Fruit fly (Drosophila melanogaster) whole organism, embryonic: ENCODE results near the gene bbg.

Experiments
- BEAF-32 ChIP-seq: fragments of 200-800 bp; sonication (Bioruptor generic); optimal IDR thresholded peaks from 3 replicates; lab custom pipeline; 2017; ENCODE audit warnings: missing biosample characterization, missing genetic modification characterization, mild to moderate bottlenecking, moderate library complexity, missing genetic modification reagents
- CG10321 ChIP-seq: fragments of 200-800 bp; sonication (Bioruptor generic); IDR thresholded peaks from 2 replicates; pipeline ENCODE4 v1.3.6; 2022; ENCODE audit warnings: missing biosample characterization, missing genetic modification characterization
- CG12942 ChIP-seq: fragments of 200-800 bp; sonication (Bioruptor generic); optimal IDR thresholded peaks from 3 replicates; lab custom pipeline; 2016; ENCODE audit warnings: missing biosample characterization, missing genetic modification characterization
- CG14667 ChIP-seq: fragments of 200-800 bp; sonication (Bioruptor generic); IDR thresholded peaks from 2 replicates; pipeline ENCODE4 v1.3.6; 2022; ENCODE audit warnings: missing biosample characterization, missing genetic modification characterization
- CG14965 ChIP-seq: fragments of 200-800 bp; sonication (Bioruptor generic); optimal IDR thresholded peaks from 2 replicates; lab custom pipeline; 2016; ENCODE audit warnings: missing biosample characterization, missing genetic modification characterization, borderline replicate concordance
- CG15479 ChIP-seq: fragments of 200-800 bp; sonication (Bioruptor generic); optimal IDR thresholded peaks from 3 replicates; lab custom pipeline; 2019; ENCODE audit warnings: missing biosample characterization, mild to moderate bottlenecking, missing genetic modification characterization, moderate library complexity
- CG2116 ChIP-seq: fragments of 200-800 bp; sonication (Bioruptor generic); optimal IDR thresholded peaks from 3 replicates; lab custom pipeline; 2018; ENCODE audit warnings: missing biosample characterization, mild to moderate bottlenecking, missing genetic modification characterization
- CG2202 ChIP-seq: fragments of 200-800 bp; sonication (Bioruptor generic); optimal IDR thresholded peaks from 2 replicates; lab custom pipeline; 2018; ENCODE audit warnings: missing biosample characterization, mild to moderate bottlenecking, missing genetic modification characterization
- CG34224 ChIP-seq: fragments of 200-800 bp; sonication (Bioruptor generic); IDR thresholded peaks from 3 replicates; pipeline ENCODE4 v1.3.6; 2022; ENCODE audit warnings: missing biosample characterization, missing genetic modification characterization; ENCODE audit not compliant: partially characterized antibody
- CG3995 ChIP-seq: fragments of 200-800 bp; sonication (Bioruptor generic); optimal IDR thresholded peaks from 3 replicates; lab custom pipeline; 2016; ENCODE audit warnings: missing biosample characterization, missing genetic modification characterization
- CG7987 ChIP-seq: fragments of 200-800 bp; sonication (Bioruptor generic); optimal IDR thresholded peaks from 2 replicates; lab custom pipeline; 2018; ENCODE audit warnings: missing biosample characterization, mild to moderate bottlenecking, missing genetic modification characterization, moderate library complexity
- Dbx ChIP-seq: fragments of 200-800 bp; sonication (Bioruptor generic); IDR thresholded peaks from 3 replicates; pipeline ENCODE4 v1.3.6; 2022; ENCODE audit warnings: missing biosample characterization, missing genetic modification characterization
- Deaf1 ChIP-seq: fragments of 200-800 bp; optimal IDR thresholded peaks from 3 replicates; lab custom pipeline; 2019; ENCODE audit warnings: missing biosample characterization, mild to moderate bottlenecking, missing genetic modification characterization, moderate library complexity
- Dip2 ChIP-seq: fragments of 200-800 bp; sonication (Bioruptor generic); IDR thresholded peaks from 2 replicates; pipeline ENCODE4 v1.3.6; 2022; ENCODE audit warnings: missing biosample characterization, missing genetic modification characterization
- Ets65A ChIP-seq: fragments of 200-800 bp; sonication (Bioruptor generic); peaks from one replicate; lab custom pipeline; 2016; ENCODE audit warnings: missing biosample characterization, missing genetic modification characterization
- H2.0 ChIP-seq: fragments of 200-800 bp; sonication (Bioruptor generic); IDR thresholded peaks from 2 replicates; pipeline ENCODE4 v1.3.6; 2022; ENCODE audit warnings: missing biosample characterization, missing genetic modification characterization
- Hand ChIP-seq: fragments of 200-800 bp; sonication (Bioruptor generic); optimal IDR thresholded peaks from 2 replicates; lab custom pipeline; 2017; ENCODE audit warnings: mild to moderate bottlenecking, missing biosample characterization, missing genetic modification reagents, missing genetic modification characterization
- HmgD ChIP-seq: fragments of 200-800 bp; sonication (Bioruptor generic); optimal IDR thresholded peaks from 3 replicates; lab custom pipeline; 2016; ENCODE audit warnings: missing biosample characterization, missing genetic modification characterization
- Nf-YB ChIP-seq: fragments of 200-800 bp; sonication (Bioruptor generic); optimal IDR thresholded peaks from 3 replicates; lab custom pipeline; 2019; ENCODE audit warnings: missing biosample characterization, mild to moderate bottlenecking, missing genetic modification characterization, moderate library complexity
- Nf-YC ChIP-seq: fragments of 200-800 bp; optimal IDR thresholded peaks from 3 replicates; lab custom pipeline; 2019; ENCODE audit warnings: missing biosample characterization, mild to moderate bottlenecking, missing genetic modification characterization, moderate library complexity
- NfI ChIP-seq: fragments of 200-800 bp; sonication (Bioruptor generic); optimal IDR thresholded peaks from 3 replicates; lab custom pipeline; 2018; ENCODE audit warnings: missing biosample characterization, mild to moderate bottlenecking, missing genetic modification characterization, moderate library complexity
- Opbp ChIP-seq: fragments of 200-800 bp; sonication (Bioruptor generic); IDR thresholded peaks from 3 replicates; pipeline ENCODE4 v1.3.6; 2022; ENCODE audit warnings: missing biosample characterization, missing genetic modification characterization; ENCODE audit not compliant: partially characterized antibody
- Sry-δ ChIP-seq: fragments of 200-800 bp; sonication (Bioruptor generic); optimal IDR thresholded peaks from 2 replicates; lab custom pipeline; 2016; ENCODE audit warnings: missing biosample characterization, missing genetic modification characterization
- abd-A ChIP-seq: fragments of 200-800 bp; sonication (Bioruptor generic); optimal IDR thresholded peaks from 3 replicates; lab custom pipeline; 2019; ENCODE audit warnings: missing biosample characterization, mild to moderate bottlenecking, missing genetic modification characterization, moderate library complexity
- ase ChIP-seq: fragments of 200-800 bp; sonication (Bioruptor generic); IDR thresholded peaks from 3 replicates; pipeline ENCODE4 v1.3.6; 2022; ENCODE audit warnings: missing biosample characterization, missing genetic modification characterization
- bbx ChIP-seq: fragments of 200-800 bp; sonication (Bioruptor generic); IDR thresholded peaks from 2 replicates; pipeline ENCODE4 v1.3.6; 2022; ENCODE audit warnings: missing biosample characterization, missing genetic modification characterization; ENCODE audit not compliant: partially characterized antibody
- crp ChIP-seq, 2 experiments: fragments of 200-800 bp; sonication (Bioruptor generic); optimal IDR thresholded peaks; 2 replicates in 1 of 2; 3 replicates in 1 of 2; lab custom pipeline; 2017; ENCODE audit warnings: missing biosample characterization in 2 of 2, missing genetic modification characterization in 2 of 2, mild to moderate bottlenecking in 1 of 2, moderate library complexity in 1 of 2
- esg ChIP-seq: fragments of 200-800 bp; sonication (Bioruptor generic); conservative IDR thresholded peaks from 2 replicates; pipeline ENCODE4 v1.3.6; 2022; ENCODE audit warnings: missing biosample characterization, missing genetic modification characterization
- ewg ChIP-seq: fragments of 200-800 bp; sonication (Bioruptor generic); optimal IDR thresholded peaks from 3 replicates; lab custom pipeline; 2017; ENCODE audit warnings: mild to moderate bottlenecking, missing biosample characterization, missing genetic modification reagents, missing genetic modification characterization
- exex ChIP-seq: fragments of 200-800 bp; sonication (Bioruptor generic); optimal IDR thresholded peaks from 4 replicates; lab custom pipeline; 2018; ENCODE audit warnings: missing biosample characterization, mild to moderate bottlenecking, missing genetic modification characterization, moderate library complexity
- fd102C ChIP-seq: fragments of 200-800 bp; sonication (Bioruptor generic); optimal IDR thresholded peaks from 2 replicates; lab custom pipeline; 2018; ENCODE audit warnings: missing biosample characterization, mild to moderate bottlenecking, missing genetic modification characterization, moderate library complexity
- kay ChIP-seq: fragments of 200-800 bp; sonication (Bioruptor generic); optimal IDR thresholded peaks from 2 replicates; lab custom pipeline; 2016; ENCODE audit warnings: missing biosample characterization, missing genetic modification characterization
- lbe ChIP-seq: fragments of 200-800 bp; sonication (Bioruptor generic); optimal IDR thresholded peaks from 2 replicates; lab custom pipeline; 2016; ENCODE audit warnings: missing biosample characterization, mild to moderate bottlenecking, missing genetic modification characterization
- luna ChIP-seq: fragments of 200-800 bp; sonication (Bioruptor generic); optimal IDR thresholded peaks from 2 replicates; lab custom pipeline; 2016; ENCODE audit warnings: missing biosample characterization, missing genetic modification characterization
- nerfin-1 ChIP-seq: fragments of 200-800 bp; sonication (Bioruptor generic); optimal IDR thresholded peaks from 3 replicates; lab custom pipeline; 2019; ENCODE audit warnings: missing biosample characterization, mild to moderate bottlenecking, missing genetic modification characterization, moderate library complexity
- onecut ChIP-seq: fragments of 200-800 bp; sonication (Bioruptor generic); IDR thresholded peaks from 2 replicates; pipeline ENCODE4 v1.3.6; 2022; ENCODE audit warnings: missing biosample characterization, missing genetic modification characterization
- org-1 ChIP-seq: fragments of 200-800 bp; sonication (Bioruptor generic); optimal IDR thresholded peaks from 2 replicates; lab custom pipeline; 2017; ENCODE audit warnings: missing biosample characterization, missing genetic modification characterization
- pfk ChIP-seq: fragments of 200-800 bp; sonication (Bioruptor generic); optimal IDR thresholded peaks from 2 replicates; lab custom pipeline; 2018; ENCODE audit warnings: missing biosample characterization, mild to moderate bottlenecking, missing genetic modification characterization, moderate library complexity
- prd ChIP-seq, 3 experiments: fragments of >200 bp in 2 of 3; fragments of 200-800 bp in 1 of 3; sonication (Bioruptor generic) in 1 of 3; optimal IDR thresholded peaks in 2 of 3; IDR thresholded peaks in 1 of 3; 2 replicates in 2 of 3; 3 replicates in 1 of 3; pipeline versions ENCODE4 v1.3.6 to Lab custom; 2017 to 2022; ENCODE audit warnings: missing biosample characterization in 1 of 3, missing genetic modification characterization in 1 of 3
- psq ChIP-seq: fragments of 200-800 bp; sonication (Bioruptor generic); optimal IDR thresholded peaks from 2 replicates; lab custom pipeline; 2017; ENCODE audit warnings: missing biosample characterization, missing genetic modification characterization
- schlank ChIP-seq: fragments of 200-800 bp; sonication (Bioruptor generic); optimal IDR thresholded peaks from 2 replicates; lab custom pipeline; 2018; ENCODE audit warnings: missing biosample characterization, mild to moderate bottlenecking, missing genetic modification characterization
- seq ChIP-seq: fragments of 200-800 bp; sonication (Bioruptor generic); IDR thresholded peaks from 2 replicates; pipeline ENCODE4 v1.3.6; 2022; ENCODE audit warnings: missing biosample characterization, missing genetic modification characterization
- sna ChIP-seq: fragments of 200-800 bp; sonication (Bioruptor generic); IDR thresholded peaks from 2 replicates; pipeline ENCODE4 v1.3.6; 2022; ENCODE audit warnings: missing biosample characterization, missing genetic modification characterization; ENCODE audit not compliant: partially characterized antibody
- tll ChIP-seq, 2 experiments: fragments of 200-800 bp in 1 of 2; fragments of >200 bp in 1 of 2; sonication (Bioruptor generic) in 1 of 2; optimal IDR thresholded peaks; 2 replicates each; lab custom pipeline; 2017 to 2019; ENCODE audit warnings: missing biosample characterization in 2 of 2, missing genetic modification characterization in 2 of 2, mild to moderate bottlenecking in 1 of 2, moderate library complexity in 1 of 2
- tup ChIP-seq: fragments of 200-800 bp; sonication (Bioruptor generic); optimal IDR thresholded peaks from 2 replicates; lab custom pipeline; 2016; ENCODE audit warnings: missing biosample characterization, mild to moderate bottlenecking, missing genetic modification characterization, moderate library complexity
- tx ChIP-seq: fragments of 200-800 bp; sonication (Bioruptor generic); optimal IDR thresholded peaks from 2 replicates; lab custom pipeline; 2016; ENCODE audit warnings: missing biosample characterization, missing genetic modification characterization
- z ChIP-seq: fragments of 200-800 bp; sonication (Bioruptor generic); IDR thresholded peaks from 3 replicates; pipeline ENCODE4 v1.3.6; 2022; ENCODE audit warnings: missing biosample characterization, missing genetic modification characterization

Gene bbg

DNA sequence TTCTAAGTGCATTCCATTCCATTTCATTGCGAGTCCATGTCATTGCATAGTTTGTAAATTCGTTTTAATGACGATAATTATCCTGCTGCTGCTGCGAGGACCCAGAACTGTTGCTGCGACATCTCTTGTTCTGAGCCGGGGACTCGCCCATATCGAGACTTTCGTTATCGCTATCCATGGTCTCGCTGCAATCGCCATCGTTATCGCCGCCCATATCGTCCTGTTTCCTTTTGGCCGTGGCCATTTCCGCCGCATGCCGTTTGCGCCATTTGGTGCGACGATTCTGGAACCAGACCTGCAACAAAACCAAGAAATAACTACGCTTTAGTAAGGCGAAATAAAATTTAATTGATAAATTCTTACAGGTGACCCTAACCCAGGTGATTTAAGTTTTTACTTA, 47.7 kb upstream of the bbg start:
- TF ChIP-seq ase (no peak), Dip2 (GFP tag; lab: Robert Waterston, UW) (no peak), Opbp (GFP tag; lab: Robert Waterston, UW) (0 out of 3 replicates have a peak, but pooled peaks have one; percentile 10), Ets65A (GFP tag; lab: Kevin White, UChicago) (peak; percentile 74), CG15479 (peak; percentile 67)
- TF ChIP-seq, all 482 proteins: peak for 3

DNA sequence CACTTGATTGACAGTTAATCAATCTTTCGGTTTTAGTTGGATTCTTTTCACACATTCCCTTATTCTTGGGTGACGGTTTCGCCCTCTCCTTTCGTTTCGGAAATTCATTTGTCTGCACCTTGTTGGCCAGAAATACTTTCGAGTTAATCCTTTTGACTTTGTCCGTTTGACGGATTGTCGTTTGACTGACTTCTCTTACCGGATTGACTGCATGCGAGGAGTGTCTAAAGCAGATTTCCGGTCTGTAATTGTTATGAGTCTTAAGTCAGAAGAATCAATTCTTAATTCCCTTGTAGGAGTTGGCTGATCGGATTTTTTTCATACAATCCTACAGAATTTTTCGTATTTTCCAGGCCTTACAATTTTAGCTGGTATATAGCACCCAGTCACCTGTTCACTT, 46.7 kb upstream of the bbg start:
- TF ChIP-seq BEAF-32 (GFP tag; lab: Kevin White, UChicago) (no peak), Ets65A (GFP tag; lab: Kevin White, UChicago) (peak; percentile 85), Hand (no peak), CG2202 (tag; lab: Kevin White, UChicago) (no peak), sna (GFP tag; lab: Robert Waterston, UW) (no peak), Dbx (GFP tag; lab: Robert Waterston, UW) (no peak), Sry-δ (GFP tag; lab: Kevin White, UChicago) (no peak), seq (GFP tag; lab: Robert Waterston, UW) (no peak), fd102C (GFP tag; lab: Kevin White, UChicago) (no peak), CG7987 (GFP tag; lab: Kevin White, UChicago) (no peak), schlank (tag; lab: Kevin White, UChicago) (no peak), CG12942 (GFP tag; lab: Kevin White, UChicago) (no peak), tll (GFP tag; optimal IDR thresholded peaks at IDR 0.05; lab: Kevin White, UChicago) (peak in 1 of 2 experiments; percentile 96), crp (GFP tag; optimal IDR thresholded peaks at IDR 0.05; lab: Kevin White, UChicago) (no peak), lbe (GFP tag; lab: Kevin White, UChicago) (no peak), Deaf1 (tag; lab: Kevin White, UChicago) (no peak), tx (GFP tag; lab: Kevin White, UChicago) (no peak)

DNA sequence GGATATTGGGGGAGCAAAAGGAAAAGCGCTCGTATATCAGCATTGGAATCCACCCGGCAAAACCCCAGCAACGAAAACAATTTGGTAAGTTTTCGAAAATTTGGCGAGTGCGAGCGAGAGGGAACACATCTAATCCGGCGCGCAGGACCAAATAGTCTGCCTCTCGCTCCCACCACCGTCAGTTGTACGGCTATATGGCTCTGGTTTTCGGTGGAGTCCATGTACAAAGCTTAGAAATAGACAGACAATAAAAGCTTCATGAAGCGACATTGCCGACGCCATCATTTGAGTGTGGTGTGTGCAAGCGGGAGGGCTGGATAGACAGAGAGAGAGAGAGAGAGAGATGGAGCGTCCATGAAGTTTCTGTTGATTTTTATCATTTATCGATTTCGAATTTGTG, 44.2 kb upstream of the bbg start:
- no peak for TF ChIP-seq HmgD
- TF ChIP-seq z (GFP tag; lab: Robert Waterston, UW), result peak; percentile 73; the same call in 2 of the 3 replicates
- no peak for TF ChIP-seq exex (tag; lab: Kevin White, UChicago)
- peak; percentile 90 for TF ChIP-seq Nf-YC (tag; lab: Kevin White, UChicago)
- TF ChIP-seq NfI (GFP tag; lab: Kevin White, UChicago), result no peak
- TF ChIP-seq CG2116, result no peak
- peak; percentile 74 for TF ChIP-seq onecut (GFP tag; lab: Robert Waterston, UW)
- peak; percentile 69 for TF ChIP-seq CG10321 (GFP tag; lab: Robert Waterston, UW)
- TF ChIP-seq nerfin-1 (tag; lab: Kevin White, UChicago), result peak; percentile 47
- no peak for TF ChIP-seq prd (optimal IDR thresholded peaks at IDR 0.05; lab: Kevin White, UChicago)
- TF ChIP-seq prd (GFP tag; IDR thresholded peaks at IDR 0.05; lab: Robert Waterston, UW), result no peak
- no peak for TF ChIP-seq luna
- no peak for TF ChIP-seq tup (GFP tag; lab: Kevin White, UChicago)
- peak; percentile 43 for TF ChIP-seq pfk (GFP tag; lab: Kevin White, UChicago)
- TF ChIP-seq CG3995 (GFP tag; lab: Kevin White, UChicago), result no peak
- peak; percentile 91 for TF ChIP-seq abd-A
- TF ChIP-seq H2.0 (GFP tag; lab: Robert Waterston, UW), result no peak
- TF ChIP-seq esg (GFP tag; lab: Robert Waterston, UW), result no peak
- TF ChIP-seq CG14965, result no peak
- no peak for TF ChIP-seq kay (GFP tag; lab: Kevin White, UChicago)
- TF ChIP-seq CG34224 (GFP tag; lab: Robert Waterston, UW), result no peak
- TF ChIP-seq bbx (GFP tag; lab: Robert Waterston, UW), result peak; percentile 38; the same call in 1 of the 2 replicates
- 0 out of 2 replicates have a peak, but pooled peaks have one; percentile 35 for TF ChIP-seq seq (GFP tag; lab: Robert Waterston, UW)
- TF ChIP-seq Nf-YB (GFP tag; lab: Kevin White, UChicago), result peak; percentile 65
- peak; percentile 92 for TF ChIP-seq ewg
- TF ChIP-seq psq (GFP tag; lab: Kevin White, UChicago), result no peak
- no peak for TF ChIP-seq CG14667 (GFP tag; lab: Robert Waterston, UW)
- TF ChIP-seq org-1 (GFP tag; lab: Kevin White, UChicago), result no peak
